Fruit fly (Drosophila melanogaster): Measurements from ENCODE around the gene CG31897.

The CG31897 gene

dm6 chr2L:8438052-8438451 is 4.2 kb upstream of the CG31897 start, which contains the start of gene mus201:
Gene mus201 (plus strand): TSS chr2L:8438169.
- TF ChIP-seq CG17801 (GFP tag; optimal IDR thresholded peaks at IDR 0.05; ENCODE audit: partially characterized antibody), result no peak

dm6 chr2L:8449358-8449757 is 7.1 kb downstream of the CG31897 start, which contains the start of gene Aasdh:
Gene Aasdh (minus strand): TSS chr2L:8449576.
- TF ChIP-seq CG17801 (GFP tag; optimal IDR thresholded peaks at IDR 0.05; ENCODE audit: partially characterized antibody), result no peak

dm6 chr2L:8451497-8451896 is 9.2 kb downstream of the CG31897 start:
- TF ChIP-seq CG17801 (GFP tag; optimal IDR thresholded peaks at IDR 0.05; ENCODE audit: partially characterized antibody), result no peak

dm6 chr2L:8461782-8462453 is 19.7 kb downstream of the CG31897 start:
- no peak for TF ChIP-seq CG17801 (GFP tag; optimal IDR thresholded peaks at IDR 0.05; ENCODE audit: partially characterized antibody)

- no peak for TF ChIP-seq CG17801 (GFP tag; optimal IDR thresholded peaks at IDR 0.05; ENCODE audit: partially characterized antibody)
Observed at dm6 chr2L:8463144-8464106, 21.2 kb downstream of the CG31897 start, which contains the start of gene Agpat2. Gene Agpat2 (minus strand): TSS chr2L:8463994.

dm6 chr2L:8464107-8464582 is 21.9 kb downstream of the CG31897 start, which contains the start of gene prg:
Gene prg (plus strand): TSS chr2L:8464488.
- peak; percentile 78 for TF ChIP-seq CG17801 (GFP tag; optimal IDR thresholded peaks at IDR 0.05; ENCODE audit: partially characterized antibody)

dm6 chr2L:8466643-8467042 is 24.4 kb downstream of the CG31897 start, which contains the start of gene dachs:
Gene dachs (plus strand): TSS chr2L:8466817.
- no peak for TF ChIP-seq CG17801 (GFP tag; optimal IDR thresholded peaks at IDR 0.05; ENCODE audit: partially characterized antibody)

dm6 chr2L:8468929-8469681 is 26.9 kb downstream of the CG31897 start:
- no peak for TF ChIP-seq CG17801 (GFP tag; optimal IDR thresholded peaks at IDR 0.05; ENCODE audit: partially characterized antibody)

- no peak for TF ChIP-seq CG17801 (GFP tag; optimal IDR thresholded peaks at IDR 0.05; ENCODE audit: partially characterized antibody)
Observed at dm6 chr2L:8471667-8472066, 29.4 kb downstream of the CG31897 start.

- TF ChIP-seq CG17801 (GFP tag; optimal IDR thresholded peaks at IDR 0.05; ENCODE audit: partially characterized antibody), result no peak
Observed at dm6 chr2L:8473448-8473847, 31.2 kb downstream of the CG31897 start.

dm6 chr2L:8477049-8477448 is 34.8 kb downstream of the CG31897 start, which contains the start of gene CheA29a:
Gene CheA29a (plus strand): TSS chr2L:8477349.
- no peak for TF ChIP-seq CG17801 (GFP tag; optimal IDR thresholded peaks at IDR 0.05; ENCODE audit: partially characterized antibody)

- TF ChIP-seq CG17801 (GFP tag; optimal IDR thresholded peaks at IDR 0.05; ENCODE audit: partially characterized antibody), result no peak
Observed at dm6 chr2L:8477971-8478370, 35.7 kb downstream of the CG31897 start.

- TF ChIP-seq CG17801 (GFP tag; optimal IDR thresholded peaks at IDR 0.05; ENCODE audit: partially characterized antibody), result no peak
Observed at dm6 chr2L:8478379-8478778, 36.1 kb downstream of the CG31897 start.

dm6 chr2L:8478911-8479706 is 36.9 kb downstream of the CG31897 start:
- TF ChIP-seq CG17801 (GFP tag; optimal IDR thresholded peaks at IDR 0.05; ENCODE audit: partially characterized antibody), result no peak

All from ovary, adult (tissue).